Worm (Caenorhabditis elegans) whole organism, mixed stage, embryonic: ENCODE results near the gene ncx-2.

Experiments used
- M03D4.4 ChIP-seq: sonication (generic microtip); optimal IDR thresholded peaks from 2 replicates; lab custom pipeline; 2017; ENCODE audit warnings: mild to moderate bottlenecking, missing genetic modification characterization, missing compliant biosample characterization
- bed-3 ChIP-seq: fragments of 200-800 bp; sonication (Bioruptor generic); optimal IDR thresholded peaks from 3 replicates; lab custom pipeline; 2018; ENCODE audit warnings: mild to moderate bottlenecking, missing genetic modification characterization, moderate library complexity, missing compliant biosample characterization
- blmp-1 ChIP-seq: fragments of 150-350 bp; optimal IDR thresholded peaks from 2 replicates; lab custom pipeline; 2014; ENCODE audit warnings: missing biosample characterization, missing genetic modification characterization
- elt-3 ChIP-seq: fragments of 150-350 bp; optimal IDR thresholded peaks from 2 replicates; lab custom pipeline; 2014; ENCODE audit warnings: missing biosample characterization, missing genetic modification characterization
- lsy-2 ChIP-seq: fragments of 150-350 bp; optimal IDR thresholded peaks from 2 replicates; lab custom pipeline; 2014; ENCODE audit warnings: missing biosample characterization, missing genetic modification characterization
- mep-1 ChIP-seq: fragments of 150-350 bp; optimal IDR thresholded peaks from 2 replicates; lab custom pipeline; 2017; ENCODE audit warnings: missing biosample characterization, missing genetic modification reagents, missing genetic modification characterization, inconsistent platforms
- mls-2 ChIP-seq: sonication (generic microtip); optimal IDR thresholded peaks from 2 replicates; lab custom pipeline; 2016; ENCODE audit warnings: mild to moderate bottlenecking, missing genetic modification characterization, moderate library complexity, missing compliant biosample characterization
- nhr-12 ChIP-seq: fragments of 150-350 bp; optimal IDR thresholded peaks from 2 replicates; lab custom pipeline; 2014; ENCODE audit warnings: missing biosample characterization, missing genetic modification characterization
- nhr-237 ChIP-seq: fragments of 150-350 bp; optimal IDR thresholded peaks from 2 replicates; lab custom pipeline; 2014; ENCODE audit warnings: missing biosample characterization, missing genetic modification characterization
- nhr-76 ChIP-seq: sonication (generic microtip); optimal IDR thresholded peaks from 2 replicates; lab custom pipeline; 2017; ENCODE audit warnings: missing biosample characterization, missing genetic modification characterization
- snpc-4 ChIP-seq: fragments of 150-350 bp; optimal IDR thresholded peaks from 2 replicates; lab custom pipeline; 2014; ENCODE audit warnings: missing biosample characterization, missing genetic modification characterization
- unc-62 ChIP-seq: fragments of 150-350 bp; optimal IDR thresholded peaks from 2 replicates; lab custom pipeline; 2014; ENCODE audit warnings: missing biosample characterization, missing genetic modification reagents, missing genetic modification characterization

DNA sequence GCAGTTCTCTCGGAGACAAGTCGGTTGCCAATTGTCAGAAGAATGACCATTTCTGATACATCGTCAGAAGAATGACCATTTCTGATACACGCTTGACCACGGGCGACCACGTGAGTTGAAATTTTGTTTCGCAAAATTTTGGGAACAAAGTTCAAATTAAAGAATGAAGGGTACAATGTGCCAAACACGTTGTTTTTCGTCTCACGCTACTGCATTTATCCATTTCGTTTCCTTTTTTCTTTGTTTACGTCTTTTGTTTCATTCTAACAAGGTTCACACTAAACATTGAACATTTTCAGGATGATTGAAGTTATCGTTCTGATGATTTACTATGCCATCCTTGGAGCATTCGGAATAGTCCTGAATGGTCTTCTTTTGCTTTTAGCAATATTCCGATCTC is 48.0 kb downstream of the ncx-2 start, which contains the start of gene srd-9:
- no peak for TF ChIP-seq M03D4.4 (tag; lab: Kevin White, UChicago)
- TF ChIP-seq mep-1 (tag; lab: Kevin White, UChicago), result no peak
- TF ChIP-seq lsy-2, result no peak
- TF ChIP-seq unc-62 (GFP tag; lab: Kevin White, UChicago), result no peak
- no peak for TF ChIP-seq nhr-76 (tag; lab: Kevin White, UChicago)
- TF ChIP-seq nhr-12, result no peak
- TF ChIP-seq snpc-4 (tag; lab: Kevin White, UChicago), result no peak
- TF ChIP-seq mls-2 (tag; lab: Kevin White, UChicago), result no peak
- TF ChIP-seq nhr-237 (tag; lab: Kevin White, UChicago), result no peak
- TF ChIP-seq bed-3 (GFP tag; lab: Kevin White, UChicago), result no peak
- no peak for TF ChIP-seq blmp-1 (tag; lab: Kevin White, UChicago)
- TF ChIP-seq elt-3, result no peak
